Fruit fly (Drosophila melanogaster) whole organism, embryonic: ENCODE results near the gene CG43293.

ENCODE experiments used
- Antp ChIP-seq: fragments of 200-800 bp; sonication (Bioruptor generic); optimal IDR thresholded peaks from 3 replicates; lab custom pipeline; 2016; ENCODE audit warnings: missing biosample characterization, missing genetic modification characterization
- Blimp-1 ChIP-seq: fragments of 200-800 bp; sonication (Bioruptor generic); optimal IDR thresholded peaks from 3 replicates; lab custom pipeline; 2018; ENCODE audit warnings: missing biosample characterization, missing genetic modification characterization, mild to moderate bottlenecking, moderate library complexity, missing genetic modification reagents
- CG1024 ChIP-seq: fragments of 200-800 bp; sonication (Bioruptor generic); IDR thresholded peaks from 2 replicates; pipeline ENCODE4 v1.3.6; 2022; ENCODE audit warnings: missing biosample characterization, missing genetic modification characterization
- CG12155 ChIP-seq: fragments of 200-800 bp; sonication (Bioruptor generic); optimal IDR thresholded peaks from 3 replicates; lab custom pipeline; 2016; ENCODE audit warnings: missing biosample characterization, missing genetic modification characterization
- CG12769 ChIP-seq: fragments of 200-800 bp; sonication (Bioruptor generic); optimal IDR thresholded peaks from 2 replicates; lab custom pipeline; 2019; ENCODE audit warnings: missing biosample characterization, mild to moderate bottlenecking, missing genetic modification characterization, moderate library complexity
- CG15514 ChIP-seq: fragments of 200-800 bp; sonication (Bioruptor generic); optimal IDR thresholded peaks from 3 replicates; lab custom pipeline; 2017; ENCODE audit warnings: missing biosample characterization, missing genetic modification characterization, mild to moderate bottlenecking, moderate library complexity, missing genetic modification reagents
- CG17328 ChIP-seq: fragments of 200-800 bp; sonication (Bioruptor generic); IDR thresholded peaks from 2 replicates; pipeline ENCODE4 v1.3.6; 2022; ENCODE audit warnings: missing biosample characterization, missing genetic modification characterization
- CG17361 ChIP-seq: fragments of 200-800 bp; sonication (Bioruptor generic); IDR thresholded peaks from 3 replicates; pipeline ENCODE4 v1.3.6; 2022; ENCODE audit warnings: missing biosample characterization, missing genetic modification characterization
- CG17612 ChIP-seq: fragments of 200-800 bp; sonication (Bioruptor generic); IDR thresholded peaks from 2 replicates; pipeline ENCODE4 v1.3.6; 2022; ENCODE audit warnings: missing biosample characterization, missing genetic modification characterization
- CG3726 ChIP-seq: fragments of 200-800 bp; sonication (Bioruptor generic); IDR thresholded peaks from 3 replicates; pipeline ENCODE4, ENCODE4 v1.3.6; 2022; ENCODE audit warnings: missing biosample characterization, missing genetic modification characterization
- CG3838 ChIP-seq: fragments of 200-800 bp; sonication (Bioruptor generic); optimal IDR thresholded peaks from 3 replicates; lab custom pipeline; 2016; ENCODE audit warnings: missing biosample characterization, missing genetic modification characterization
- CG4820 ChIP-seq: fragments of 200-800 bp; sonication (Bioruptor generic); optimal IDR thresholded peaks from 3 replicates; lab custom pipeline; 2016; ENCODE audit warnings: missing biosample characterization, missing genetic modification characterization
- CG6765 ChIP-seq: fragments of 200-800 bp; sonication (Bioruptor generic); optimal IDR thresholded peaks from 3 replicates; lab custom pipeline; 2017; ENCODE audit warnings: missing biosample characterization, mild to moderate bottlenecking, missing genetic modification characterization
- CG6854 ChIP-seq: fragments of 200-800 bp; sonication (Bioruptor generic); optimal IDR thresholded peaks from 3 replicates; lab custom pipeline; 2017; ENCODE audit warnings: missing biosample characterization, mild to moderate bottlenecking, missing genetic modification characterization
- CG8290 ChIP-seq, 3 experiments: fragments of 200-800 bp; sonication (Bioruptor generic); optimal IDR thresholded peaks; 2 replicates each; lab custom pipeline; 2016 to 2019; ENCODE audit warnings: missing biosample characterization in 3 of 3, missing genetic modification characterization in 3 of 3, mild to moderate bottlenecking in 2 of 3, moderate library complexity in 1 of 3
- CG8359 ChIP-seq: fragments of 200-800 bp; sonication (Bioruptor generic); optimal IDR thresholded peaks from 2 replicates; lab custom pipeline; 2017; ENCODE audit warnings: missing biosample characterization, mild to moderate bottlenecking, missing genetic modification characterization, borderline replicate concordance
- CG9727 ChIP-seq: fragments of 200-800 bp; sonication (Bioruptor generic); optimal IDR thresholded peaks from 3 replicates; lab custom pipeline; 2017; ENCODE audit warnings: missing biosample characterization, mild to moderate bottlenecking, missing genetic modification characterization
- D19B ChIP-seq: fragments of 200-800 bp; sonication (Bioruptor generic); optimal IDR thresholded peaks from 2 replicates; lab custom pipeline; 2017; ENCODE audit warnings: missing biosample characterization, mild to moderate bottlenecking, missing genetic modification characterization
- Dbx ChIP-seq: fragments of 200-800 bp; sonication (Bioruptor generic); IDR thresholded peaks from 3 replicates; pipeline ENCODE4 v1.3.6; 2022; ENCODE audit warnings: missing biosample characterization, missing genetic modification characterization
- Dip2 ChIP-seq: fragments of 200-800 bp; sonication (Bioruptor generic); IDR thresholded peaks from 2 replicates; pipeline ENCODE4 v1.3.6; 2022; ENCODE audit warnings: missing biosample characterization, missing genetic modification characterization
- Hmx ChIP-seq: fragments of 200-800 bp; sonication (Bioruptor generic); optimal IDR thresholded peaks from 2 replicates; lab custom pipeline; 2016; ENCODE audit warnings: missing biosample characterization, missing genetic modification characterization
- Myb ChIP-seq: fragments of 200-800 bp; sonication (Bioruptor generic); optimal IDR thresholded peaks from 2 replicates; lab custom pipeline; 2016; ENCODE audit warnings: missing biosample characterization, missing genetic modification characterization
- NFAT ChIP-seq: fragments of 200-800 bp; sonication (Bioruptor generic); IDR thresholded peaks from 2 replicates; pipeline ENCODE4 v1.3.6; 2022; ENCODE audit warnings: missing biosample characterization, missing genetic modification characterization
- Poxn ChIP-seq: fragments of 200-800 bp; sonication (Bioruptor generic); IDR thresholded peaks from 2 replicates; pipeline ENCODE4 v1.3.6; 2022; ENCODE audit warnings: missing biosample characterization, missing genetic modification characterization
- Stat92E ChIP-seq, 3 experiments: fragments of >200 bp in 2 of 3; fragments of 200-800 bp in 1 of 3; sonication (Bioruptor generic) in 1 of 3; optimal IDR thresholded peaks; 2 replicates each; lab custom pipeline; 2017 to 2019; ENCODE audit warnings: missing biosample characterization in 3 of 3, missing genetic modification characterization in 3 of 3, mild to moderate bottlenecking in 1 of 3, moderate library complexity in 1 of 3
- abd-A ChIP-seq: fragments of 200-800 bp; sonication (Bioruptor generic); optimal IDR thresholded peaks from 3 replicates; lab custom pipeline; 2019; ENCODE audit warnings: missing biosample characterization, mild to moderate bottlenecking, missing genetic modification characterization, moderate library complexity
- cato ChIP-seq: fragments of 200-800 bp; sonication (Bioruptor generic); optimal IDR thresholded peaks from 2 replicates; lab custom pipeline; 2016; ENCODE audit warnings: missing biosample characterization, missing genetic modification characterization, borderline replicate concordance
- dmrt11E ChIP-seq: fragments of 200-800 bp; sonication (Bioruptor generic); optimal IDR thresholded peaks from 3 replicates; lab custom pipeline; 2018; ENCODE audit warnings: missing biosample characterization, mild to moderate bottlenecking, missing genetic modification characterization, moderate library complexity
- eve ChIP-seq, 2 experiments: fragments of >200 bp; optimal IDR thresholded peaks; 2 replicates each; lab custom pipeline; 2017; ENCODE audit warnings: missing biosample characterization in 2 of 2, missing genetic modification characterization in 2 of 2
- fd102C ChIP-seq: fragments of 200-800 bp; sonication (Bioruptor generic); optimal IDR thresholded peaks from 2 replicates; lab custom pipeline; 2018; ENCODE audit warnings: missing biosample characterization, mild to moderate bottlenecking, missing genetic modification characterization, moderate library complexity
- gem ChIP-seq: fragments of 200-800 bp; sonication (Bioruptor generic); optimal IDR thresholded peaks from 2 replicates; lab custom pipeline; 2019; ENCODE audit warnings: missing biosample characterization, mild to moderate bottlenecking, missing genetic modification characterization, moderate library complexity
- grau ChIP-seq: fragments of 200-800 bp; optimal IDR thresholded peaks from 3 replicates; lab custom pipeline; 2019; ENCODE audit warnings: missing biosample characterization, mild to moderate bottlenecking, missing genetic modification characterization, moderate library complexity
- hb ChIP-seq: fragments of 200-800 bp; sonication (Bioruptor generic); IDR thresholded peaks from 3 replicates; pipeline ENCODE4 v1.3.6; 2022; ENCODE audit warnings: missing biosample characterization, missing genetic modification characterization; ENCODE audit not compliant: partially characterized antibody
- hbn ChIP-seq: fragments of 200-800 bp; sonication (Bioruptor generic); IDR thresholded peaks from 2 replicates; pipeline ENCODE4 v1.3.6; 2022; ENCODE audit warnings: missing biosample characterization, missing genetic modification characterization; ENCODE audit not compliant: partially characterized antibody
- mirr ChIP-seq: fragments of 200-800 bp; sonication (Bioruptor generic); optimal IDR thresholded peaks from 3 replicates; lab custom pipeline; 2018; ENCODE audit warnings: missing biosample characterization, mild to moderate bottlenecking, missing genetic modification characterization
- nerfin-2 ChIP-seq: fragments of 200-800 bp; sonication (Bioruptor generic); IDR thresholded peaks from 2 replicates; pipeline ENCODE4 v1.3.6; 2022; ENCODE audit warnings: missing biosample characterization, missing genetic modification characterization; ENCODE audit not compliant: partially characterized antibody
- pnt ChIP-seq: fragments of 200-800 bp; sonication (Bioruptor generic); optimal IDR thresholded peaks from 3 replicates; lab custom pipeline; 2016; ENCODE audit warnings: missing biosample characterization, missing genetic modification characterization
- psq ChIP-seq: fragments of 200-800 bp; sonication (Bioruptor generic); optimal IDR thresholded peaks from 2 replicates; lab custom pipeline; 2017; ENCODE audit warnings: missing biosample characterization, missing genetic modification characterization
- pzg ChIP-seq: fragments of 200-800 bp; sonication (Bioruptor generic); optimal IDR thresholded peaks from 3 replicates; lab custom pipeline; 2018; ENCODE audit warnings: missing biosample characterization, mild to moderate bottlenecking, missing genetic modification characterization, moderate library complexity
- ro ChIP-seq: fragments of 200-800 bp; sonication (Bioruptor generic); IDR thresholded peaks from 2 replicates; pipeline ENCODE4 v1.3.6; 2022; ENCODE audit warnings: missing biosample characterization, missing genetic modification characterization
- salm ChIP-seq: fragments of 200-800 bp; sonication (Bioruptor generic); optimal IDR thresholded peaks from 2 replicates; lab custom pipeline; 2018; ENCODE audit warnings: missing biosample characterization, mild to moderate bottlenecking, missing genetic modification characterization
- ssp ChIP-seq: fragments of 200-800 bp; sonication (Bioruptor generic); IDR thresholded peaks from 2 replicates; pipeline ENCODE4 v1.3.6; 2022; ENCODE audit warnings: missing biosample characterization, missing genetic modification characterization
- stc ChIP-seq: fragments of 200-800 bp; sonication (Bioruptor generic); IDR thresholded peaks from 2 replicates; pipeline ENCODE4 v1.3.6; 2022; ENCODE audit warnings: missing biosample characterization, missing genetic modification characterization
- trh ChIP-seq: fragments of 200-800 bp; sonication (Bioruptor generic); optimal IDR thresholded peaks from 2 replicates; lab custom pipeline; 2016; ENCODE audit warnings: missing biosample characterization, missing genetic modification characterization
- unc-4 ChIP-seq: fragments of 200-800 bp; sonication (Bioruptor generic); IDR thresholded peaks from 2 replicates; pipeline ENCODE4 v1.3.6; 2022; ENCODE audit warnings: missing biosample characterization, missing genetic modification characterization; ENCODE audit not compliant: partially characterized antibody
- wdn ChIP-seq: fragments of 200-800 bp; sonication (Bioruptor generic); IDR thresholded peaks from 2 replicates; pipeline ENCODE4 v1.3.6; 2022; ENCODE audit warnings: missing biosample characterization, missing genetic modification characterization
- wek ChIP-seq: fragments of 200-800 bp; sonication (Bioruptor generic); optimal IDR thresholded peaks from 3 replicates; lab custom pipeline; 2018; ENCODE audit warnings: missing biosample characterization, mild to moderate bottlenecking, missing genetic modification characterization, moderate library complexity
- z ChIP-seq: fragments of 200-800 bp; sonication (Bioruptor generic); IDR thresholded peaks from 3 replicates; pipeline ENCODE4 v1.3.6; 2022; ENCODE audit warnings: missing biosample characterization, missing genetic modification characterization

CG43293 gene

DNA sequence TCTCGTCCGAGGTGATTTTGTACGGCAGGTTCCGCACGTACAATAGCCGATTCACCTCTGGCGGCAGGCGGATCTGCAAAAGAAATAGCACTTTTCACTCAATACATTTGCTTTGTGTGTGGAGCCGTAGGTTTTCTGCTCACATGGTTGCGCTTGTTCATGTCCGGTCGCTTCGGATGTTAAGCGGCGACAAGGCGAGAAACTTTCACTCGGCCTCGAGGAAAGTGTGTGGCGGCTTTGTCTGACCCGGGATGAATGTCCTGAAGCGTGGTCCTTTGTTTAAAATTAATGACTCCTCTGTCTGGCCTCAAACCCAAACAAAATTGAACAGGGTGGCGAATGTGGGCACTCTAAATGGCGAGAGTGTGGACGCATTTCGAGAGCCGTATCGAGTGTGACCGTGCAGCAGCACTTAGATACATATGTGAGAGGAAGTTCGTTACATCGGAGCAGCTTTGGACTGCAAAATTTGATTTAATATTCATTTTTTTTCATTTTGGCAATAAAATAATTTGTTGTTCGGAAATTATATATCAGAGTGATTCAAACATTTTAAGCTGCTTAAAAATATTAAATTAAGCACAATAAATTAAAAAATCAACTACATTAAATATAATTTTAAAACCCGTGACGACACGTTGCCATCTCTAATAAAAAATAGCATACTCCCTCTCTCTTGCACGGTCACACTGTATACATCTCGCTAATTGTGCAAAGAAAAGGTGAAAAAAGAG lies 8.0 kb downstream of the CG43293 start, which contains the start of the genes Sf3b6 and Tnpo (continued):
- TF ChIP-seq CG17612 (no peak), grau (peak; percentile 87), CG15514 (GFP tag; lab: Kevin White, UChicago) (peak; percentile 84), ssp (GFP tag; lab: Robert Waterston, UW) (peak; percentile 79), mirr (GFP tag; lab: Kevin White, UChicago) (no peak), pzg (GFP tag; lab: Kevin White, UChicago) (peak; percentile 74), stc (peak; percentile 60; the same call in 1 of the 2 replicates), psq (GFP tag; lab: Kevin White, UChicago) (peak; percentile 58), hb (GFP tag; lab: Robert Waterston, UW) (no peak), Blimp-1 (GFP tag; lab: Kevin White, UChicago) (no peak), dmrt11E (tag; lab: Kevin White, UChicago) (peak; percentile 86), Dbx (peak; percentile 84), eve (GFP tag; optimal IDR thresholded peaks at IDR 0.05; lab: Kevin White, UChicago) (no peak), CG6765 (peak; percentile 35), nerfin-2 (GFP tag; lab: Robert Waterston, UW) (peak; percentile 18; the same call in 1 of the 2 replicates), wek (no peak), Stat92E (GFP tag; optimal IDR thresholded peaks at IDR 0.05; lab: Kevin White, UChicago) (peak in 1 of 3 experiments; percentile 32), CG1024 (GFP tag; lab: Robert Waterston, UW) (peak; percentile 41; the same call in 1 of the 2 replicates), CG9727 (peak; percentile 90), CG12155 (GFP tag; lab: Kevin White, UChicago) (peak; percentile 91), salm (tag; lab: Kevin White, UChicago) (no peak), CG12769 (tag; lab: Kevin White, UChicago) (no peak), CG17328 (peak; percentile 57), Hmx (GFP tag; lab: Kevin White, UChicago) (peak; percentile 68), unc-4 (GFP tag; lab: Robert Waterston, UW) (peak; percentile 65), CG17361 (GFP tag; lab: Robert Waterston, UW) (no peak; the same call in 1 of the 3 replicates), wdn (GFP tag; lab: Robert Waterston, UW) (peak; percentile 67), Dip2 (no peak), CG3726 (peak; percentile 57; the same call in 1 of the 3 replicates), cato (GFP tag; lab: Kevin White, UChicago) (peak; percentile 65), trh (GFP tag; lab: Kevin White, UChicago) (peak; percentile 58), Myb (peak; percentile 60), Antp (peak; percentile 61), CG6854 (GFP tag; lab: Kevin White, UChicago) (no peak), hbn (GFP tag; lab: Robert Waterston, UW) (peak; percentile 67), D19B (GFP tag; lab: Kevin White, UChicago) (peak; percentile 88), NFAT (GFP tag; lab: Robert Waterston, UW) (peak; percentile 79), CG4820 (peak; percentile 80), z (no peak), CG8290 (GFP tag; optimal IDR thresholded peaks at IDR 0.05; lab: Kevin White, UChicago) (peak; percentile 79), CG8290 (tag; optimal IDR thresholded peaks at IDR 0.05; lab: Kevin White, UChicago) (peak in 1 of 2 experiments; percentile 66), Poxn (peak; percentile 24; the same call in 1 of the 2 replicates), gem (tag; lab: Kevin White, UChicago) (peak; percentile 92), abd-A (tag; lab: Kevin White, UChicago) (no peak), pnt (GFP tag; lab: Kevin White, UChicago) (peak; percentile 78), CG8359 (GFP tag; lab: Kevin White, UChicago) (no peak), ro (peak; percentile 48; the same call in 1 of the 2 replicates), CG3838 (GFP tag; lab: Kevin White, UChicago) (peak; percentile 31), fd102C (no peak)
